Worm (Caenorhabditis elegans) whole organism, mixed stage, embryonic: Measurements from ENCODE around the gene C44H9.7.

Experiments used
- ceh-83 ChIP-seq: fragments of 200-800 bp; sonication (Bioruptor generic); optimal IDR thresholded peaks from 2 replicates; lab custom pipeline; 2018; ENCODE audit warnings: mild to moderate bottlenecking, missing genetic modification characterization, missing compliant biosample characterization
- ces-1 ChIP-seq: fragments of 150-350 bp; optimal IDR thresholded peaks from 2 replicates; lab custom pipeline; 2014; ENCODE audit warnings: missing biosample characterization, missing genetic modification reagents, missing genetic modification characterization
- elt-3 ChIP-seq: fragments of 150-350 bp; optimal IDR thresholded peaks from 2 replicates; lab custom pipeline; 2014; ENCODE audit warnings: missing biosample characterization, missing genetic modification characterization
- lin-13 ChIP-seq: fragments of 150-350 bp; optimal IDR thresholded peaks from 2 replicates; lab custom pipeline; 2014; ENCODE audit warnings: missing biosample characterization, missing genetic modification characterization
- mep-1 ChIP-seq: fragments of 150-350 bp; optimal IDR thresholded peaks from 2 replicates; lab custom pipeline; 2017; ENCODE audit warnings: missing biosample characterization, missing genetic modification reagents, missing genetic modification characterization, inconsistent platforms
- nhr-237 ChIP-seq: fragments of 150-350 bp; optimal IDR thresholded peaks from 2 replicates; lab custom pipeline; 2014; ENCODE audit warnings: missing biosample characterization, missing genetic modification characterization
- nhr-28 ChIP-seq: fragments of 150-350 bp; optimal IDR thresholded peaks from 2 replicates; lab custom pipeline; 2014; ENCODE audit warnings: missing biosample characterization, missing genetic modification characterization
- nhr-76 ChIP-seq: sonication (generic microtip); optimal IDR thresholded peaks from 2 replicates; lab custom pipeline; 2017; ENCODE audit warnings: missing biosample characterization, missing genetic modification characterization
- sem-2 ChIP-seq: fragments of 200-800 bp; sonication (Bioruptor generic); optimal IDR thresholded peaks from 2 replicates; lab custom pipeline; 2018; ENCODE audit warnings: mild to moderate bottlenecking, missing genetic modification characterization, missing compliant biosample characterization
- unc-120 ChIP-seq: sonication (generic microtip); optimal IDR thresholded peaks from 2 replicates; lab custom pipeline; 2017; ENCODE audit warnings: missing genetic modification characterization, missing compliant biosample characterization; ENCODE audit not compliant: poor library complexity, severe bottlenecking
- unc-39 ChIP-seq: fragments of 150-350 bp; optimal IDR thresholded peaks from 2 replicates; lab custom pipeline; 2014; ENCODE audit warnings: missing biosample characterization, missing genetic modification characterization
- unc-62 ChIP-seq: fragments of 150-350 bp; optimal IDR thresholded peaks from 2 replicates; lab custom pipeline; 2014; ENCODE audit warnings: missing biosample characterization, missing genetic modification reagents, missing genetic modification characterization
- ztf-11 ChIP-seq: fragments of 150-350 bp; optimal IDR thresholded peaks from 2 replicates; lab custom pipeline; 2014; ENCODE audit warnings: missing biosample characterization, missing genetic modification characterization

ce11 chrV:12849736-12850135 is 4.9 kb downstream of the C44H9.7 start, which contains the start of gene C44H9.5:
- no peak for TF ChIP-seq lin-13
- no peak for TF ChIP-seq mep-1 (tag; lab: Kevin White, UChicago)
- TF ChIP-seq nhr-76 (tag; lab: Kevin White, UChicago) = no peak
- no peak for TF ChIP-seq ces-1
- TF ChIP-seq unc-39 = no peak
- no peak for TF ChIP-seq elt-3 (tag; lab: Kevin White, UChicago)
- no peak for TF ChIP-seq nhr-237 (tag; lab: Kevin White, UChicago)
- no peak for TF ChIP-seq nhr-28 (tag; lab: Kevin White, UChicago)
- no peak for TF ChIP-seq unc-120 (tag; lab: Kevin White, UChicago)
- TF ChIP-seq ztf-11 (tag; lab: Kevin White, UChicago) = no peak
- no peak for TF ChIP-seq unc-62 (GFP tag; lab: Kevin White, UChicago)
- no peak for TF ChIP-seq ceh-83
- no peak for TF ChIP-seq sem-2 (GFP tag; lab: Kevin White, UChicago)
